Fruit fly (Drosophila melanogaster): ENCODE measurements around the gene CG4884.

CG4884 gene

DNA sequence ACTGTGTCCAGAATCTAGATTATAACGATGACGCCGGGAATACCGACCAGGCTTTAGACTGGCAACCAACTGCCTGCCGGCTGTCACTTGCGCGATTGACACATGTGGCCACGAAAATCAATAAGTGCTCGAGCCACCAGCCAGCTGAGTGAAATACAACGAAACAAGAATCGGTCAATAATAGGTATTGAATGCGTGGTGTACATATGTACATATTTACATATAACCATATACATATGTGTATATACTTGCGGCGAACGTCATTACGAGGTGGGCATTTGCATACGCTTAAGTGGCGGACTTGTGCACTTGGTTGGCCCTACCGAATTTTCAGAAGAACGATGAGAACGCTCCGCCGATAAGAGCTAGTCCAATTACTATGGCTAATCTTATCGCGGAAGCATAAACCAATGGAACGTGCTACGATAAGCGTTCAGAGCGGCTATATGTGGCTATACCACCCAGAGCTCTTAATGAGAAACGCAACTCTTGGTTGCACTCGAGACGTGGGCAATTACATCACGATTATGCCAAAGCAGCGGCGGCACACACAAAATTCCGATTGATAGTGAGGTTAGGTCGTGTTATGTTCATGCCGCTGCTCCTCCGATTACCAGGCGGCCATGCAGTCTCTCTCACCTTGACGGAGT lies 12.4 kb downstream of the CG4884 start:
- TF ChIP-seq CG8478 (optimal IDR thresholded peaks at IDR 0.05): no peak
- TF ChIP-seq CTCF (optimal IDR thresholded peaks at IDR 0.05): no peak

dm6 chr3R:27945398-27945797 lies 13.6 kb downstream of the CG4884 start:
- no peak for TF ChIP-seq CTCF (optimal IDR thresholded peaks at IDR 0.05)
- no peak for TF ChIP-seq CG8478 (optimal IDR thresholded peaks at IDR 0.05)

dm6 chr3R:27937752-27938694 lies 21.0 kb downstream of the CG4884 start, which contains the start of the genes NSD and BOD1:
NSD (minus strand) TSS chr3R:27937853.
BOD1 (plus strand) TSS chr3R:27938245.
- TF ChIP-seq CG8478 (optimal IDR thresholded peaks at IDR 0.05) (no peak), CTCF (optimal IDR thresholded peaks at IDR 0.05) (no peak)

dm6 chr3R:27931461-27931860 lies 27.6 kb downstream of the CG4884 start:
- no peak for TF ChIP-seq CTCF (optimal IDR thresholded peaks at IDR 0.05)
- no peak for TF ChIP-seq CG8478 (optimal IDR thresholded peaks at IDR 0.05)

- TF ChIP-seq CG8478 (optimal IDR thresholded peaks at IDR 0.05) (no peak), CTCF (optimal IDR thresholded peaks at IDR 0.05) (no peak)
Measured at dm6 chr3R:27928984-27929924, 29.8 kb downstream of the CG4884 start.

- TF ChIP-seq CG8478 (optimal IDR thresholded peaks at IDR 0.05) (no peak), CTCF (optimal IDR thresholded peaks at IDR 0.05) (no peak)
Measured at dm6 chr3R:27928140-27928539, 30.9 kb downstream of the CG4884 start, which contains the start of gene nenya. nenya (minus strand) TSS chr3R:27928174.

DNA sequence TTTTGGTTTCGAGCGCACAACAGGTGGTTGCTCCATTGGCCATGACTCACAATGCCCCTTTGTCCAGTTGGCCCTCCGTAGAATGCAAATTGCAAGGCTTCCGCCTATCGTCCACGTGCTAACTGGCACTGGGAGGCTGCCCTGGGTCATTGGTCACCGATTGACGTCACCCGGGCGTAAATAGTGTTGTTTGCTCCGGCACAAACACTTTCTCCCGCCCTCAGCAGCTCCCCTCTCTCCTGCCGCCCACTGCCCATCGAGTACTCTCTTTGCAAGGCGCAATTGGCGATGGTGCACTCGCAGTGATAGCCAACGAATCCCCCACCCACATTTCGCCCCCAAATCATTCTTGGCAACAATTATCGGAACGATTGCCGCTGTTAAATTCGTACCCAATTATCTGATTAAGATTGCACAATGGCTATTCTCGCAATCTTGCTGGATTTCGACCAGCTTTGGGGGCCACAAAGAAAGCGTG lies 32.3 kb downstream of the CG4884 start:
- TF ChIP-seq CTCF (optimal IDR thresholded peaks at IDR 0.05): no peak
- no peak for TF ChIP-seq CG8478 (optimal IDR thresholded peaks at IDR 0.05)

DNA sequence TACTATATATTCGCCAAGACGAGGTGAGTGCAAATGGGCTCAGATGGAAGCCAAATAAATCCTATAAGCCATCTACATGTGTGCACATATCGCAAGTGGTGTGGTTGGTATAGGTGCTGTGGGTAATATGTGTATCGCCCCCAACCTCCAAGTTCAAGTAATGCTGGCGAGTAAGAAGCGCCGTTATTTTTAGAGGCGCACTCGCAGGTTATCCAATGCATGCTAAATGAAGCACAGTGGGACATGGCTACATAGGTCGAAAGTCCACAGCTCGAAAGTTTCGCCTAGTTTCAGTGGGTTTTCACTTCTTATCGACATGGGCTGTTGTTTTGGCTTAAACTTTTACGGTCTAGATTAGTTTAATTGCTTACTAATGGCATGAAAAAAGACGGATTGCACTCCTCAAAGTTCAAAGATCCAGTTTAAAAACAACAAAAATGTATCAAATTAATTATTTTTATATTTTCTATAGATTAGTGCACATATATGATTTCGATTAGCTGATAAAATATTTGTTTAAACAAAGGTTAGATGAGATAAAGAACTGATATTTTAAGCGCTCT lies 33.0 kb downstream of the CG4884 start:
- TF ChIP-seq CG8478 (optimal IDR thresholded peaks at IDR 0.05) (no peak), CTCF (optimal IDR thresholded peaks at IDR 0.05) (no peak)

DNA sequence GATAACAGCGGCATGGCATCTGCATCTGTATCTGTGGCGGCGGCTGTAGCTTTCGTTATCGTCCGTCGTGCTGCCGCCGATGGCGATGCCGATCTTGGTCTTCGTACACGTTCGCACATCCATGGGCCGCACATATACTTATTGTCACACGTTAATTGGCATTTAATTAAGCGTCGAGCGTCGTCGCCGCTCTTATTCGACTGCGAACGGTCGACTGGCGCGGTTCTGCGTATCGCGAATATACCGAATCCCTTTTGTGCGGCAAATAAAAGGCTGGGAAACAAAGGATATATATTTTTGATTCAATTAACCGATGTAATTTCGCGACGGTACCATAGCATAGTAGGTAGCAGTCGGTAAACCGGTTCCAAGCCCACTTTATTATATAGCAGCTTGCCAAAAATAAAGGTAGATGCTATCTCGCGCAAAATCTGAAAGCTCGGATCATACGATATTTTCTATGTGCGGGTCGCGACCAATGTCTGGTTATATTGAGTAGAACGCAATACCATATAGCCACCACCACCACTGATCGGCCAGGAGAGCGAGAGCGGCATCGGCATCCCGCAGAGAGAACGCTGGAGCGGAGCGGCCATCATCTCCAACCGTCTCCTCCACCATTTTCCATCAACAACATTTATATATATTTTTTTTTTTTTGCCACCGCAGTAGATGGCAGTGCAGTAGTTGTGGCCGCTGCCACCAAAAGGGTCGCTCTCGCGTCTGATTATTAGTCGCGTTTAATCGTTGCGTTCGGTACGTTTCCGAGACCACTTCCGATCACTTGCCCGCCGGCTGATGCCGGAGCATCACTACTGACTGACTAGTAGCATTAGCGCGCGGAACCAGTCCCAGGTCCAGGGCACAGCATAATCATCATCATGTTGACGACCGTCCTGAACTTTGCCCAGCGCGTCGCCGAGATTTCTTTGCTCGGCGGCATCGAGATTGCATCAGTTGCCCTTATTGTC lies 33.8 kb downstream of the CG4884 start, which contains the start of gene mino:
mino (plus strand) TSS at position 192 of the 971 bp plus-strand sequence.
- TF ChIP-seq CTCF (optimal IDR thresholded peaks at IDR 0.05) (no peak), CG8478 (optimal IDR thresholded peaks at IDR 0.05) (no peak)

dm6 chr3R:27922673-27923175 lies 36.3 kb downstream of the CG4884 start, which contains the start of gene RpL4:
RpL4 (plus strand) TSS chr3R:27922821.
- TF ChIP-seq CTCF (optimal IDR thresholded peaks at IDR 0.05): no peak
- TF ChIP-seq CG8478 (optimal IDR thresholded peaks at IDR 0.05): no peak

DNA sequence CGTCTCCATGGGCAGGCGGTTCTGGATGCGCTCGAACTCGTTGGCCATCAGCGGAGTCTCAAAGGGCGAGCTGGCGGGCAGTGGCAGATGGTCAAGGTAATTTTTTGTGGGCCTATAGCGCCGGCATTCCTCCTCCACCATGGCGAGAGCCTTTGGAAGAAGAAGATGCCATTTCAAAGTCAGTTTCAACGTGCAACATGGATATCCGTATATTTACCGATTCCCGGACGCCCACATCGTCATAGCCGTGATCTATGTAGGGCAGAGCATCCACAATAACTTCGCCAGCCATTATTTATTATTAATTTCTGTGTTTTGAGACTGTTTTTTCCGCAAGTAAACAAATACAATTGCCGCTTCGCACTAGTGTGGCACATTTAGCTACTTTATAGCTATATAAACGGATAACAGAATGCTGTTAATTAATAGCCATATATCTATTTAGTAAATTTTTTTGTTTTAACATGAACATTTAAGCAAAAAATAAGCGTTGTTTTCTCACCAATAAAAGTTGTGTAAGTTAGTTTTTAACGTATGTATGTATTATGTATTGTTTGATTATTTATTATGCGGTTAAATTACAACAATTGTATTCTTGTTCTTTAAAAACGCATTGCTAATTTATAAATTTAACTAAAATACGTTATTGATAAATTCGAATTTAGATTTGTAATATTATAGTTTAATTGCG lies 36.9 kb downstream of the CG4884 start, which contains the start of gene BCAS2:
BCAS2 (minus strand) TSS at position 375 of the 691 bp plus-strand sequence.
- TF ChIP-seq CTCF (optimal IDR thresholded peaks at IDR 0.05) (no peak), CG8478 (optimal IDR thresholded peaks at IDR 0.05) (no peak)

DNA sequence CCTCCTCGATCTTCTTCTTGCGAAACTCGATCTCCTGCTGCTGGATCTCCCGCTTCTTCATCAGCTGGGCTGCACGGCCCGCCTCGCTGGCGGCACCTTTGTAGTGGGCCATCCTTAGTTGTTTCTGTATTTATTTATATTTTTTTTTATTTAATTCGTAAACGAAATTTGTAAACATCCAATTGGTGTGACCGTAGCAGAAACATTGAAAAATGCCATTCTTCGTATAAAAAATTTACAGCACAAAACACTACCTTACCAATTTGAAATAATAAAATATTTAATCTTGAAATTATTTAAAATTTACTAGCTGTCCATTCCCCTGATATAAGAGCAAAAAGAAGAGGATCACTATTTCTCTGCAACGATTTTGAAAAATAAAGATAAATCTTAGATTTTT lies 38.2 kb downstream of the CG4884 start, which contains the start of gene CG12259:
CG12259 (minus strand) TSS at position 207 of the 400 bp plus-strand sequence.
- TF ChIP-seq CTCF (optimal IDR thresholded peaks at IDR 0.05): no peak
- no peak for TF ChIP-seq CG8478 (optimal IDR thresholded peaks at IDR 0.05)
